Fruit fly (Drosophila melanogaster) Kc167 (cell line): Measurements from ENCODE around the gene eIF5B.

ENCODE experiments used
- Sin3A ChIP-seq: fragments of >200 bp; optimal IDR thresholded peaks from 2 replicates; lab custom pipeline; 2018; ENCODE audit warnings: missing external identifiers
- h ChIP-seq: fragments of >200 bp; optimal IDR thresholded peaks from 3 replicates; lab custom pipeline; 2018; ENCODE audit warnings: missing external identifiers
- insv ChIP-seq: fragments of >200 bp; optimal IDR thresholded peaks from 3 replicates; lab custom pipeline; 2018; ENCODE audit warnings: missing external identifiers
- psq ChIP-seq: fragments of >200 bp; optimal IDR thresholded peaks from 2 replicates; lab custom pipeline; 2017; ENCODE audit warnings: missing external identifiers

- no peak for TF ChIP-seq insv
- no peak for TF ChIP-seq Sin3A (lab: Kevin White, UChicago)
- TF ChIP-seq h (lab: Kevin White, UChicago) = no peak
- TF ChIP-seq psq (lab: Kevin White, UChicago) = no peak
Measured at dm6 chr3L:3414796-3415568, 45.8 kb downstream of the eIF5B start.
